Fruit fly (Drosophila melanogaster) whole organism, embryonic: ENCODE results near the gene CG15011.

Experiments used
- Bgb ChIP-seq: fragments of 200-800 bp; sonication (Bioruptor generic); IDR thresholded peaks from 2 replicates; pipeline ENCODE4 v1.3.6; 2022; ENCODE audit warnings: missing biosample characterization, missing genetic modification characterization; ENCODE audit not compliant: partially characterized antibody
- Bteb2 ChIP-seq: fragments of 200-800 bp; sonication (Bioruptor generic); optimal IDR thresholded peaks from 2 replicates; lab custom pipeline; 2016; ENCODE audit warnings: missing biosample characterization, missing genetic modification characterization
- CG12155 ChIP-seq: fragments of 200-800 bp; sonication (Bioruptor generic); optimal IDR thresholded peaks from 3 replicates; lab custom pipeline; 2016; ENCODE audit warnings: missing biosample characterization, missing genetic modification characterization
- CG12942 ChIP-seq: fragments of 200-800 bp; sonication (Bioruptor generic); optimal IDR thresholded peaks from 3 replicates; lab custom pipeline; 2016; ENCODE audit warnings: missing biosample characterization, missing genetic modification characterization
- CG13424 ChIP-seq: fragments of 200-800 bp; sonication (Bioruptor generic); optimal IDR thresholded peaks from 2 replicates; lab custom pipeline; 2019; ENCODE audit warnings: missing biosample characterization, mild to moderate bottlenecking, missing genetic modification characterization, moderate library complexity
- CG15011 ChIP-seq: fragments of 200-800 bp; sonication (Bioruptor generic); optimal IDR thresholded peaks from 3 replicates; lab custom pipeline; 2018; ENCODE audit warnings: missing biosample characterization, mild to moderate bottlenecking, missing genetic modification characterization
- CG15514 ChIP-seq: fragments of 200-800 bp; sonication (Bioruptor generic); optimal IDR thresholded peaks from 3 replicates; lab custom pipeline; 2017; ENCODE audit warnings: missing biosample characterization, missing genetic modification characterization, mild to moderate bottlenecking, moderate library complexity, missing genetic modification reagents
- CG18476 ChIP-seq: fragments of 200-800 bp; sonication (Bioruptor generic); optimal IDR thresholded peaks from 2 replicates; lab custom pipeline; 2016; ENCODE audit warnings: missing biosample characterization, mild to moderate bottlenecking, missing genetic modification characterization
- CG32532 ChIP-seq: fragments of 200-800 bp; sonication (Bioruptor generic); IDR thresholded peaks from 2 replicates; pipeline ENCODE4 v1.3.6; 2022; ENCODE audit warnings: missing biosample characterization, missing genetic modification characterization
- CG33557 ChIP-seq: fragments of 200-800 bp; sonication (Bioruptor generic); optimal IDR thresholded peaks from 2 replicates; lab custom pipeline; 2019; ENCODE audit warnings: missing biosample characterization, mild to moderate bottlenecking, missing genetic modification characterization, moderate library complexity
- CG34224 ChIP-seq: fragments of 200-800 bp; sonication (Bioruptor generic); IDR thresholded peaks from 3 replicates; pipeline ENCODE4 v1.3.6; 2022; ENCODE audit warnings: missing biosample characterization, missing genetic modification characterization; ENCODE audit not compliant: partially characterized antibody
- CG3726 ChIP-seq: fragments of 200-800 bp; sonication (Bioruptor generic); IDR thresholded peaks from 3 replicates; pipeline ENCODE4, ENCODE4 v1.3.6; 2022; ENCODE audit warnings: missing biosample characterization, missing genetic modification characterization
- CG4730 ChIP-seq: fragments of 200-800 bp; sonication (Bioruptor generic); IDR thresholded peaks from 2 replicates; pipeline ENCODE4 v1.3.6; 2022; ENCODE audit warnings: missing biosample characterization, missing genetic modification characterization
- CG7839 ChIP-seq: fragments of 200-800 bp; sonication (Bioruptor generic); optimal IDR thresholded peaks from 3 replicates; lab custom pipeline; 2018; ENCODE audit warnings: missing biosample characterization, mild to moderate bottlenecking, missing genetic modification characterization, moderate library complexity
- CG8089 ChIP-seq: fragments of 200-800 bp; sonication (Bioruptor generic); optimal IDR thresholded peaks from 3 replicates; lab custom pipeline; 2016; ENCODE audit warnings: missing biosample characterization, missing genetic modification characterization
- CG9727 ChIP-seq: fragments of 200-800 bp; sonication (Bioruptor generic); optimal IDR thresholded peaks from 3 replicates; lab custom pipeline; 2017; ENCODE audit warnings: missing biosample characterization, mild to moderate bottlenecking, missing genetic modification characterization
- D19B ChIP-seq: fragments of 200-800 bp; sonication (Bioruptor generic); optimal IDR thresholded peaks from 2 replicates; lab custom pipeline; 2017; ENCODE audit warnings: missing biosample characterization, mild to moderate bottlenecking, missing genetic modification characterization
- Doc2 ChIP-seq: fragments of 200-800 bp; sonication (Bioruptor generic); IDR thresholded peaks from 2 replicates; pipeline ENCODE4 v1.3.6; 2022; ENCODE audit warnings: missing biosample characterization, missing genetic modification characterization
- Ets97D ChIP-seq: fragments of 200-800 bp; sonication (Bioruptor generic); optimal IDR thresholded peaks from 3 replicates; lab custom pipeline; 2016; ENCODE audit warnings: missing biosample characterization, missing genetic modification characterization
- Hmx ChIP-seq: fragments of 200-800 bp; sonication (Bioruptor generic); optimal IDR thresholded peaks from 2 replicates; lab custom pipeline; 2016; ENCODE audit warnings: missing biosample characterization, missing genetic modification characterization
- Lim3 ChIP-seq: fragments of 200-800 bp; sonication (Bioruptor generic); IDR thresholded peaks from 2 replicates; pipeline ENCODE4 v1.3.6; 2022; ENCODE audit warnings: missing biosample characterization, missing genetic modification characterization
- Mad ChIP-seq: fragments of 200-800 bp; sonication (Bioruptor generic); optimal IDR thresholded peaks from 2 replicates; lab custom pipeline; 2016; ENCODE audit warnings: missing biosample characterization, missing genetic modification characterization
- Max ChIP-seq: fragments of 200-800 bp; sonication (Bioruptor generic); optimal IDR thresholded peaks from 2 replicates; lab custom pipeline; 2016; ENCODE audit warnings: missing biosample characterization, mild to moderate bottlenecking, missing genetic modification characterization
- Nf-YA ChIP-seq: fragments of 200-800 bp; sonication (Bioruptor generic); IDR thresholded peaks from 2 replicates; pipeline ENCODE4 v1.3.6; 2022; ENCODE audit warnings: missing biosample characterization, missing genetic modification characterization
- Opbp ChIP-seq: fragments of 200-800 bp; sonication (Bioruptor generic); IDR thresholded peaks from 3 replicates; pipeline ENCODE4 v1.3.6; 2022; ENCODE audit warnings: missing biosample characterization, missing genetic modification characterization; ENCODE audit not compliant: partially characterized antibody
- Sry-β ChIP-seq: fragments of 200-800 bp; sonication (Bioruptor generic); optimal IDR thresholded peaks from 2 replicates; lab custom pipeline; 2018; ENCODE audit warnings: missing biosample characterization, mild to moderate bottlenecking, missing genetic modification characterization, moderate library complexity
- Taf1 ChIP-seq: fragments of 200-800 bp; sonication (Bioruptor generic); IDR thresholded peaks from 2 replicates; pipeline ENCODE4 v1.3.6; 2022; ENCODE audit warnings: missing biosample characterization, missing genetic modification characterization
- Usf ChIP-seq: fragments of 200-800 bp; sonication (Bioruptor generic); optimal IDR thresholded peaks from 2 replicates; lab custom pipeline; 2017; ENCODE audit warnings: missing genotype, missing biosample characterization, missing genetic modification characterization
- ato ChIP-seq: fragments of 200-800 bp; sonication (Bioruptor generic); IDR thresholded peaks from 2 replicates; pipeline ENCODE4 v1.3.6; 2022; ENCODE audit warnings: missing biosample characterization, missing genetic modification characterization; ENCODE audit not compliant: partially characterized antibody
- bigmax ChIP-seq: fragments of 200-800 bp; sonication (Bioruptor generic); optimal IDR thresholded peaks from 2 replicates; lab custom pipeline; 2018; ENCODE audit warnings: missing biosample characterization, mild to moderate bottlenecking, missing genetic modification characterization
- cg ChIP-seq: fragments of 200-800 bp; sonication (Bioruptor generic); optimal IDR thresholded peaks from 3 replicates; lab custom pipeline; 2019; ENCODE audit warnings: missing biosample characterization, mild to moderate bottlenecking, missing genetic modification characterization, moderate library complexity
- dmrt11E ChIP-seq: fragments of 200-800 bp; sonication (Bioruptor generic); optimal IDR thresholded peaks from 3 replicates; lab custom pipeline; 2018; ENCODE audit warnings: missing biosample characterization, mild to moderate bottlenecking, missing genetic modification characterization, moderate library complexity
- fru ChIP-seq: fragments of >200 bp; optimal IDR thresholded peaks from 2 replicates; lab custom pipeline; 2017
- gfzf ChIP-seq: fragments of 200-800 bp; sonication (Bioruptor generic); optimal IDR thresholded peaks from 2 replicates; lab custom pipeline; 2016; ENCODE audit warnings: missing biosample characterization, mild to moderate bottlenecking, missing genetic modification characterization, moderate library complexity
- her ChIP-seq: fragments of 200-800 bp; sonication (Bioruptor generic); optimal IDR thresholded peaks from 2 replicates; lab custom pipeline; 2016; ENCODE audit warnings: missing biosample characterization, missing genetic modification characterization
- ind ChIP-seq: fragments of 200-800 bp; sonication (Bioruptor generic); optimal IDR thresholded peaks from 3 replicates; lab custom pipeline; 2016; ENCODE audit warnings: missing biosample characterization, missing genetic modification characterization
- kah ChIP-seq: fragments of 200-800 bp; sonication (Bioruptor generic); optimal IDR thresholded peaks from 2 replicates; lab custom pipeline; 2018; ENCODE audit warnings: missing biosample characterization, mild to moderate bottlenecking, missing genetic modification characterization
- kni ChIP-seq: fragments of 200-800 bp; sonication (Bioruptor generic); optimal IDR thresholded peaks from 3 replicates; lab custom pipeline; 2017; ENCODE audit warnings: mild to moderate bottlenecking, missing biosample characterization, missing genetic modification reagents, missing genetic modification characterization
- lmd ChIP-seq: fragments of 200-800 bp; sonication (Bioruptor generic); IDR thresholded peaks from 2 replicates; pipeline ENCODE4 v1.3.6; 2022; ENCODE audit warnings: missing biosample characterization, missing genetic modification characterization
- nmo ChIP-seq: fragments of 200-800 bp; sonication (Bioruptor generic); optimal IDR thresholded peaks from 2 replicates; lab custom pipeline; 2018; ENCODE audit warnings: missing biosample characterization, mild to moderate bottlenecking, missing genetic modification characterization, moderate library complexity
- onecut ChIP-seq: fragments of 200-800 bp; sonication (Bioruptor generic); IDR thresholded peaks from 2 replicates; pipeline ENCODE4 v1.3.6; 2022; ENCODE audit warnings: missing biosample characterization, missing genetic modification characterization
- phol ChIP-seq: fragments of 200-800 bp; sonication (Bioruptor generic); optimal IDR thresholded peaks from 3 replicates; lab custom pipeline; 2018; ENCODE audit warnings: missing biosample characterization, mild to moderate bottlenecking, missing genetic modification characterization, moderate library complexity
- pita ChIP-seq: fragments of 200-800 bp; sonication (Bioruptor generic); optimal IDR thresholded peaks from 2 replicates; lab custom pipeline; 2017; ENCODE audit warnings: missing biosample characterization, mild to moderate bottlenecking, missing genetic modification characterization
- psq ChIP-seq: fragments of 200-800 bp; sonication (Bioruptor generic); optimal IDR thresholded peaks from 2 replicates; lab custom pipeline; 2017; ENCODE audit warnings: missing biosample characterization, missing genetic modification characterization
- pum ChIP-seq: fragments of 200-800 bp; sonication (Bioruptor generic); optimal IDR thresholded peaks from 2 replicates; lab custom pipeline; 2016; ENCODE audit warnings: missing biosample characterization, missing genetic modification characterization
- pzg ChIP-seq: fragments of 200-800 bp; sonication (Bioruptor generic); optimal IDR thresholded peaks from 3 replicates; lab custom pipeline; 2018; ENCODE audit warnings: missing biosample characterization, mild to moderate bottlenecking, missing genetic modification characterization, moderate library complexity
- row ChIP-seq: fragments of 200-800 bp; sonication (Bioruptor generic); IDR thresholded peaks from 3 replicates; pipeline ENCODE4 v1.3.6; 2022; ENCODE audit warnings: missing biosample characterization, missing genetic modification characterization
- slou ChIP-seq: fragments of 200-800 bp; sonication (Bioruptor generic); optimal IDR thresholded peaks from 3 replicates; lab custom pipeline; 2016; ENCODE audit warnings: missing biosample characterization, missing genetic modification characterization
- so ChIP-seq: fragments of 200-800 bp; sonication (Bioruptor generic); IDR thresholded peaks from 3 replicates; pipeline ENCODE4 v1.3.6; 2022; ENCODE audit warnings: missing biosample characterization, missing genetic modification characterization
- sob ChIP-seq: fragments of 200-800 bp; sonication (Bioruptor generic); IDR thresholded peaks from 2 replicates; pipeline ENCODE4 v1.3.6; 2022; ENCODE audit warnings: missing biosample characterization, missing genetic modification characterization
- tin ChIP-seq: fragments of 200-800 bp; sonication (Bioruptor generic); optimal IDR thresholded peaks from 3 replicates; lab custom pipeline; 2016; ENCODE audit warnings: missing biosample characterization, missing genetic modification characterization
- vfl ChIP-seq: fragments of 200-800 bp; sonication (Bioruptor generic); optimal IDR thresholded peaks from 2 replicates; lab custom pipeline; 2016; ENCODE audit warnings: missing biosample characterization, missing genetic modification characterization

Gene CG15011

dm6 chr3L:4242428-4242827, 16.5 kb downstream of the CG15011 start, which contains the start of gene pav (continued):
- TF ChIP-seq CG8089 (GFP tag; lab: Kevin White, UChicago) (no peak), fru (lab: Kevin White, UChicago) (no peak), CG32532 (GFP tag; lab: Robert Waterston, UW) (peak; percentile 82), Mad (GFP tag; lab: Kevin White, UChicago) (peak; percentile 4), Nf-YA (no peak), tin (peak; percentile 28), pita (GFP tag; lab: Kevin White, UChicago) (no peak), CG12942 (no peak), Lim3 (no peak), lmd (GFP tag; lab: Robert Waterston, UW) (peak; percentile 58), cg (no peak), CG33557 (no peak), Usf (GFP tag; lab: Kevin White, UChicago) (no peak), kni (no peak), kah (GFP tag; lab: Kevin White, UChicago) (no peak), gfzf (GFP tag; lab: Kevin White, UChicago) (peak; percentile 83), bigmax (GFP tag; lab: Kevin White, UChicago) (no peak), Taf1 (peak; percentile 39; the same call in 1 of the 2 replicates), psq (GFP tag; lab: Kevin White, UChicago) (no peak), ato (GFP tag; lab: Robert Waterston, UW) (no peak), CG3726 (no peak), ind (GFP tag; lab: Kevin White, UChicago) (peak; percentile 31), Bteb2 (no peak), slou (GFP tag; lab: Kevin White, UChicago) (no peak), vfl (GFP tag; lab: Kevin White, UChicago) (no peak), onecut (GFP tag; lab: Robert Waterston, UW) (peak; percentile 24; the same call in 1 of the 2 replicates), pzg (GFP tag; lab: Kevin White, UChicago) (peak; percentile 77), CG15011 (no peak), her (GFP tag; lab: Kevin White, UChicago) (no peak), CG13424 (tag; lab: Kevin White, UChicago) (peak; percentile 53), CG9727 (GFP tag; lab: Kevin White, UChicago) (peak; percentile 10), CG18476 (GFP tag; lab: Kevin White, UChicago) (peak; percentile 16), dmrt11E (peak; percentile 35), phol (tag; lab: Kevin White, UChicago) (peak; percentile 64), Sry-β (no peak), row (GFP tag; lab: Robert Waterston, UW) (peak; percentile 82), Max (GFP tag; lab: Kevin White, UChicago) (peak; percentile 27), sob (GFP tag; lab: Robert Waterston, UW) (peak; percentile 49), nmo (GFP tag; lab: Kevin White, UChicago) (peak; percentile 60), Ets97D (GFP tag; lab: Kevin White, UChicago) (peak; percentile 42), CG4730 (GFP tag; lab: Robert Waterston, UW) (peak; percentile 44; the same call in 1 of the 2 replicates), CG7839 (tag; lab: Kevin White, UChicago) (no peak), pum (GFP tag; lab: Kevin White, UChicago) (no peak), CG15514 (GFP tag; lab: Kevin White, UChicago) (peak; percentile 58), CG12155 (peak; percentile 19), Bgb (GFP tag; lab: Robert Waterston, UW) (no peak), CG34224 (GFP tag; lab: Robert Waterston, UW) (no peak), Hmx (no peak), Opbp (0 out of 3 replicates have a peak, but pooled peaks have one; percentile 6), D19B (peak; percentile 86), so (GFP tag; lab: Robert Waterston, UW) (peak; percentile 47; the same call in 1 of the 3 replicates), Doc2 (GFP tag; lab: Robert Waterston, UW) (no peak)
